Worm (Caenorhabditis elegans) whole organism, young adult: ENCODE measurements around the gene W04B5.8.
"Not testable (repeated sequence)": the region's sequence is repeated elsewhere in the genome, so short reads cannot be mapped to it uniquely, and the experiment has no call there.

Experiments
- B0019.2 ChIP-seq: fragments of 200-800 bp; sonication (Bioruptor generic); conservative IDR thresholded peaks from 2 replicates; pipeline ENCODE4 v1.3.6; 2022; ENCODE audit warnings: missing genetic modification reagents, missing genetic modification characterization, missing compliant biosample characterization
- D2030.7 ChIP-seq: fragments of 200-800 bp; sonication (Bioruptor generic); IDR thresholded peaks from 2 replicates; pipeline ENCODE4 v1.3.6; 2022; ENCODE audit warnings: missing genetic modification reagents, missing genetic modification characterization, missing compliant biosample characterization
- F22D6.2 ChIP-seq: sonication (generic microtip); optimal IDR thresholded peaks from 2 replicates; lab custom pipeline; 2016; ENCODE audit warnings: mild to moderate bottlenecking, missing genetic modification characterization, missing compliant biosample characterization
- F33H1.4 ChIP-seq: fragments of 200-800 bp; sonication (Bioruptor generic); IDR thresholded peaks from 2 replicates; pipeline ENCODE4 v1.3.6; 2022; ENCODE audit warnings: missing genetic modification reagents, missing genetic modification characterization, missing compliant biosample characterization
- F57A8.1 ChIP-seq: fragments of 200-800 bp; sonication (Bioruptor generic); optimal IDR thresholded peaks from 2 replicates; lab custom pipeline; 2018; ENCODE audit warnings: mild to moderate bottlenecking, missing genetic modification characterization, moderate library complexity, missing compliant biosample characterization
- Y67H2A.10 ChIP-seq: fragments of 200-800 bp; sonication (Bioruptor generic); conservative IDR thresholded peaks from 2 replicates; pipeline ENCODE4 v1.3.6; 2022; ENCODE audit warnings: missing genetic modification reagents, missing genetic modification characterization, missing compliant biosample characterization
- Y95B8A.8 ChIP-seq: fragments of 200-800 bp; sonication (Bioruptor generic); IDR thresholded peaks from 2 replicates; pipeline ENCODE4 v1.3.6; 2022; ENCODE audit warnings: missing genetic modification reagents, missing genetic modification characterization, missing compliant biosample characterization
- athp-1 ChIP-seq: sonication (generic microtip); optimal IDR thresholded peaks from 2 replicates; lab custom pipeline; 2017; ENCODE audit warnings: mild to moderate bottlenecking, missing genetic modification characterization, missing compliant biosample characterization
- attf-6 ChIP-seq: fragments of 200-800 bp; sonication (Bioruptor generic); IDR thresholded peaks from 2 replicates; pipeline ENCODE4 v1.3.6; 2022; ENCODE audit warnings: missing genetic modification reagents, missing genetic modification characterization, missing compliant biosample characterization
- cebp-1 ChIP-seq, 2 experiments: fragments of 200-800 bp in 1 of 2; sonication (Bioruptor generic) in 1 of 2; sonication (generic microtip) in 1 of 2; IDR thresholded peaks in 1 of 2; optimal IDR thresholded peaks in 1 of 2; 2 replicates each; pipeline versions ENCODE4 v1.3.6 to Lab custom; 2017 to 2022; ENCODE audit warnings: missing compliant biosample characterization in 2 of 2, missing genetic modification characterization in 2 of 2, mild to moderate bottlenecking in 1 of 2, missing genetic modification reagents in 1 of 2, moderate library complexity in 1 of 2
- chd-7 ChIP-seq: sonication (generic microtip); optimal IDR thresholded peaks from 2 replicates; lab custom pipeline; 2016; ENCODE audit warnings: mild to moderate bottlenecking, missing genetic modification characterization, moderate library complexity, missing compliant biosample characterization
- egl-44 ChIP-seq: fragments of 200-800 bp; sonication (Bioruptor generic); IDR thresholded peaks from 2 replicates; pipeline ENCODE4 v1.3.6; 2022; ENCODE audit warnings: missing genetic modification reagents, missing genetic modification characterization, missing compliant biosample characterization
- fkh-3 ChIP-seq: sonication (generic microtip); optimal IDR thresholded peaks from 2 replicates; lab custom pipeline; 2016; ENCODE audit warnings: mild to moderate bottlenecking, missing genetic modification characterization, missing compliant biosample characterization
- hmg-1.2 ChIP-seq: fragments of 200-800 bp; sonication (Bioruptor generic); IDR thresholded peaks from 2 replicates; pipeline ENCODE4 v1.3.6; 2022; ENCODE audit warnings: missing genetic modification reagents, missing genetic modification characterization, missing compliant biosample characterization
- hmg-20 ChIP-seq: fragments of 200-800 bp; sonication (Bioruptor generic); IDR thresholded peaks from 2 replicates; pipeline ENCODE4 v1.3.6; 2022; ENCODE audit warnings: missing genetic modification reagents, missing genetic modification characterization, missing compliant biosample characterization
- let-526 ChIP-seq: fragments of 200-800 bp; sonication (Bioruptor generic); IDR thresholded peaks from 2 replicates; pipeline ENCODE4 v1.3.6; 2022; ENCODE audit warnings: missing genetic modification reagents, missing genetic modification characterization, missing compliant biosample characterization
- lin-26 ChIP-seq: fragments of 200-800 bp; sonication (Bioruptor generic); IDR thresholded peaks from 2 replicates; pipeline ENCODE4 v1.3.6; 2022; ENCODE audit warnings: missing genetic modification reagents, missing genetic modification characterization, missing compliant biosample characterization
- lsl-1 ChIP-seq: fragments of 200-800 bp; sonication (Bioruptor generic); optimal IDR thresholded peaks from 2 replicates; lab custom pipeline; 2018; ENCODE audit warnings: mild to moderate bottlenecking, missing genetic modification characterization, moderate library complexity, missing compliant biosample characterization
- madf-6 ChIP-seq: fragments of 200-800 bp; sonication (Bioruptor generic); IDR thresholded peaks from 2 replicates; pipeline ENCODE4 v1.3.6; 2022; ENCODE audit warnings: missing genetic modification reagents, missing genetic modification characterization, missing compliant biosample characterization
- madf-8 ChIP-seq: fragments of 200-800 bp; sonication (Bioruptor generic); conservative IDR thresholded peaks from 2 replicates; pipeline ENCODE4 v1.3.6; 2022; ENCODE audit warnings: missing genetic modification reagents, missing genetic modification characterization, missing compliant biosample characterization
- mcd-1 ChIP-seq: fragments of 200-800 bp; sonication (Bioruptor generic); IDR thresholded peaks from 2 replicates; pipeline ENCODE4 v1.3.6; 2022; ENCODE audit warnings: missing genetic modification reagents, missing genetic modification characterization, missing compliant biosample characterization
- mxl-1 ChIP-seq: sonication (generic microtip); optimal IDR thresholded peaks from 2 replicates; lab custom pipeline; 2016; ENCODE audit warnings: missing genetic modification characterization, missing compliant biosample characterization
- nhr-120 ChIP-seq: fragments of 200-800 bp; sonication (Bioruptor generic); IDR thresholded peaks from 2 replicates; pipeline ENCODE4 v1.3.6; 2022; ENCODE audit warnings: missing genetic modification characterization, missing compliant biosample characterization
- nhr-80 ChIP-seq: sonication (generic microtip); optimal IDR thresholded peaks from 2 replicates; lab custom pipeline; 2016; ENCODE audit warnings: missing genetic modification characterization, missing compliant biosample characterization
- rpc-1 ChIP-seq, 2 experiments: fragments of 150-350 bp in 1 of 2; sonication (generic microtip) in 1 of 2; optimal IDR thresholded peaks; 2 replicates each; lab custom pipeline; 2014 to 2018; ENCODE audit warnings: missing biosample characterization in 1 of 2, missing genetic modification characterization in 1 of 2, missing genetic modification reagents in 1 of 2, missing genotype in 1 of 2
- snpc-3.4 ChIP-seq: sonication (generic microtip); optimal IDR thresholded peaks from 2 replicates; lab custom pipeline; 2017; ENCODE audit warnings: missing genetic modification characterization, mild to moderate bottlenecking, missing compliant biosample characterization, antibody characterized with exemption, moderate library complexity, missing genotype, missing genetic modification reagents
- unc-62 ChIP-seq: fragments of 150-350 bp; optimal IDR thresholded peaks from 2 replicates; lab custom pipeline; 2014; ENCODE audit warnings: missing biosample characterization, missing genetic modification reagents, missing genetic modification characterization
- xnd-1 ChIP-seq: sonication (generic microtip); optimal IDR thresholded peaks from 2 replicates; lab custom pipeline; 2016; ENCODE audit warnings: missing genotype, missing genetic modification reagents, missing genetic modification characterization, missing compliant biosample characterization
- zfh-2 ChIP-seq: fragments of 200-800 bp; sonication (Bioruptor generic); conservative IDR thresholded peaks from 2 replicates; pipeline ENCODE4 v1.3.6; 2022; ENCODE audit warnings: missing genetic modification reagents, missing genetic modification characterization, missing compliant biosample characterization

W04B5.8 gene

ce11 chrIII:2445574-2446259 is 19.6 kb downstream of the W04B5.8 start, which contains the start of the genes E02H9.7 and klo-2:
Gene E02H9.7 (minus strand): TSS chrIII:2445674.
Gene klo-2 (plus strand): TSS chrIII:2446209.
- TF ChIP-seq F57A8.1 (GFP tag; lab: Kevin White, UChicago) (no peak), nhr-80 (tag; lab: Kevin White, UChicago) (peak; percentile 28), F22D6.2 (tag; lab: Kevin White, UChicago) (no peak)

DNA sequence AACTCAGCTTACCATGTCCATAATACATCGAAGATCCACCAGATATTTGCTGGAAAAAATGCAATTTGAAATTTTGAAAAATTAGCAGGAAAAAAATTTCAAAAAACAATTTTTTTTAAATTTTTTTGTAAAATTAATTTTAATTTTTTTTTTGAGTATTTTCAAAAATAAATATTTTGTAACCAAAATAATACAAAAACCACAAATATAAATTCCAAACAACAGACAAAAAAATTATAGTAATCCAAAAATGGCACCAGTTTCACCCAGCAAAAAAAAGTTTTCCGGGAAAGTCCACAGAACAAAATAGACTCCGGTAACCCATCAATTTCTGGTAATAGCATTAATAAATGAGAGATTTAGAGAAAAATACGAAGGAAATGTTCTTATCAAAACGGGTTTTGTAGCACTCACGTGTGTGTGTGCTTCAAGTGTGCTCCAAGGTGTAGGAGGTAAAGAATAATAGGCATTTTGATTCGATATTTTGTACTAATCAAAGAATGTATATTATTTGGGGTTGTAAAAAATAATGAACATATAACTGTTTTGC is 28.7 kb downstream of the W04B5.8 start, which contains the start of gene nhr-121:
TSS of gene nhr-121 (minus strand) at position 51 of the 550 bp plus-strand sequence.
- no peak for TF ChIP-seq mxl-1
- peak; percentile 81 for TF ChIP-seq nhr-80 (tag; lab: Kevin White, UChicago)
- no peak for TF ChIP-seq let-526 (GFP tag; lab: Robert Waterston, UW)
- no peak for TF ChIP-seq fkh-3 (tag; lab: Kevin White, UChicago)
- peak; percentile 23; the same call in 1 of the 2 replicates for TF ChIP-seq hmg-1.2 (GFP tag; lab: Robert Waterston, UW)

ce11 chrIII:2455456-2455855 is 29.3 kb downstream of the W04B5.8 start:
- peak; percentile 71 for TF ChIP-seq zfh-2 (GFP tag; lab: Robert Waterston, UW)

DNA sequence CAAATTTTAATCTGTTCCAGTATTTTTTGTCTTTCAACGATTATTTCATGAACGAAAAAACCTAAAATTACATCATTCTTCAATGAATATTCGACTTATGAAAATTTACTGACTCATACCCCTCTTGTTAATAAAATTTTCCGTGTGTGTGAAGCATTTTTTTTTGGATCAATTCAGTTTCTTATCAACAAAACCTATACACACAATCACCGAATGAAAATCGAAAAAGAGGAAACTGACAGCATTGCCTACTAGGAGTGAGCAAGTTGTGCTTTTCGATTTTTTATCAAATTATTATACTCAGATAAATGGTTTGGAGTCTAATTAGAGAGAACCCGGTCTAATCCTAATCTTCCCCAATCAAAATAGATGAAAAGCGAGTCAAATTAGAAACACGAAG is 32.6 kb downstream of the W04B5.8 start, which contains the start of gene E02H9.3:
TSS of gene E02H9.3 (plus strand) at position 301 of the 400 bp plus-strand sequence.
- TF ChIP-seq nhr-80 (tag; lab: Kevin White, UChicago): peak; percentile 10

DNA sequence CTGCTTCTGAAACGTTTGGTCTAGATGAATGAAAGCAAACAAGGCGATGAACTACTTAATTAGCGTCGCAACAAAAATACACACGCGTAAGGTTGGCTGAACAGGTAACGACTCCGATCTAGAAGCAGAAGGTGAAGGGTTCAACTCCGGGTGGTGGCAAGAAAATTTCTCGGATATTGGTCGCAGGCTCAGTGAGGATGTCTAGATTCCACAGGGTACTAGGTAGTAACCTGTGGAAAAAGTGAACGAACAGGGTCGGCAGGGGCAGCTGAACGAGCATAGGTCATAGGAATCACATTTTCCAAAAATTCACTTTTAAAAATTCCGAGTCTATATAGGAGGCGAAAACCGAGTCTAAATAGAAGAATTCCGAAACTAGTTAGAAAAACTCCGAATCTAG is 34.3 kb downstream of the W04B5.8 start:
- TF ChIP-seq D2030.7 (GFP tag; lab: Robert Waterston, UW) (peak; percentile 53; the same call in 1 of the 2 replicates), F33H1.4 (peak; percentile 39), rpc-1 (tag; optimal IDR thresholded peaks at IDR 0.05; lab: Kevin White, UChicago) (peak; percentile 48), egl-44 (GFP tag; lab: Robert Waterston, UW) (peak; percentile 49; the same call in 1 of the 2 replicates), hmg-20 (0 out of 2 replicates have a peak, but pooled peaks have one; percentile 9), lin-26 (peak; percentile 74), mcd-1 (GFP tag; lab: Robert Waterston, UW) (0 out of 2 replicates have a peak, but pooled peaks have one; percentile 26), madf-6 (GFP tag; lab: Robert Waterston, UW) (peak; percentile 64), hmg-1.2 (GFP tag; lab: Robert Waterston, UW) (0 out of 2 replicates have a peak, but pooled peaks have one; percentile 8)
- not testable (repeated sequence) for TF ChIP-seq rpc-1 (optimal IDR thresholded peaks at IDR 0.05; lab: Kevin White, UChicago)

- 0 out of 2 replicates have a peak, but pooled peaks have one; percentile 8 for TF ChIP-seq D2030.7 (GFP tag; lab: Robert Waterston, UW)
- peak; percentile 84 for TF ChIP-seq madf-6 (GFP tag; lab: Robert Waterston, UW)
- TF ChIP-seq madf-8: peak; percentile 65
- peak; percentile 70 for TF ChIP-seq lsl-1 (GFP tag; lab: Kevin White, UChicago)
- TF ChIP-seq xnd-1 (tag; lab: Kevin White, UChicago): peak; percentile 74
- peak; percentile 87 for TF ChIP-seq F33H1.4
These were observed 35.1 kb downstream of the W04B5.8 start for ce11 chrIII:2461040-2461715.

ce11 chrIII:2468202-2468601 is 42.1 kb downstream of the W04B5.8 start, which contains the start of the genes E02H9.9 and E02H9.1:
Gene E02H9.9 (minus strand): TSS chrIII:2468302.
Gene E02H9.1 (plus strand): TSS chrIII:2468486.
- no peak for TF ChIP-seq cebp-1 (GFP tag; IDR thresholded peaks at IDR 0.05; lab: Robert Waterston, UW)
- no peak for TF ChIP-seq cebp-1 (tag; optimal IDR thresholded peaks at IDR 0.05; lab: Kevin White, UChicago)
- TF ChIP-seq B0019.2 (GFP tag; lab: Robert Waterston, UW): no peak
- no peak for TF ChIP-seq Y67H2A.10 (GFP tag; lab: Robert Waterston, UW)
- no peak for TF ChIP-seq lsl-1 (GFP tag; lab: Kevin White, UChicago)
- TF ChIP-seq Y95B8A.8 (GFP tag; lab: Robert Waterston, UW): no peak
- TF ChIP-seq attf-6 (GFP tag; lab: Robert Waterston, UW): no peak
- TF ChIP-seq athp-1: no peak
- no peak for TF ChIP-seq chd-7 (tag; lab: Kevin White, UChicago)
- no peak for TF ChIP-seq nhr-120 (GFP tag; lab: Robert Waterston, UW)
- no peak for TF ChIP-seq unc-62 (GFP tag; lab: Kevin White, UChicago)
- no peak for TF ChIP-seq snpc-3.4 (tag; lab: Kevin White, UChicago)
